Fruit fly (Drosophila melanogaster) Kc167 (cell line): Measurements from ENCODE around the gene abd-A.

Experiments used
- Myc ChIP-seq: fragments of >200 bp; optimal IDR thresholded peaks from 2 replicates; lab custom pipeline; 2017; ENCODE audit warnings: missing external identifiers
- h ChIP-seq: fragments of >200 bp; optimal IDR thresholded peaks from 3 replicates; lab custom pipeline; 2018; ENCODE audit warnings: missing external identifiers
- insv ChIP-seq: fragments of >200 bp; optimal IDR thresholded peaks from 3 replicates; lab custom pipeline; 2018; ENCODE audit warnings: missing external identifiers

DNA sequence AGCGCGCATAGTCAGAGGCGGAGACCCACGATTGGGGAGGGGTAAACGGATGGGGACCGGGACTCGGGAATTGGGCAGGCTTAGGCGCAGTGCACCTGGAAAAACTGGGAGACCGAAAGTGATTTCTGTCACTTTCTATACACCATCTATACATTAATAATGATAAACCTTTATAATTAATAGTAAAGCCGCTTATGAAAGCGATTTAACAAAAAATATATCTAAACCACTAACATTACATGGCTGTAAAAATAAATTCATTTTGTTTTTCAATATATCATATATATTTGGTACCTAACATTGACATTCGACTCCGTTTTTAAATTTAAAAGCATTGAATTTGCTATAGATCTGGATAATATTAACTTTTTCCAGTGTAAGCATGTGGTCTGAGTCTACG is 28.9 kb downstream of the abd-A start:
- TF ChIP-seq h (no peak), insv (lab: Kevin White, UChicago) (no peak), Myc (no peak)
